Fruit fly (Drosophila melanogaster): ENCODE data around the gene CG45089.

The CG45089 gene

DNA sequence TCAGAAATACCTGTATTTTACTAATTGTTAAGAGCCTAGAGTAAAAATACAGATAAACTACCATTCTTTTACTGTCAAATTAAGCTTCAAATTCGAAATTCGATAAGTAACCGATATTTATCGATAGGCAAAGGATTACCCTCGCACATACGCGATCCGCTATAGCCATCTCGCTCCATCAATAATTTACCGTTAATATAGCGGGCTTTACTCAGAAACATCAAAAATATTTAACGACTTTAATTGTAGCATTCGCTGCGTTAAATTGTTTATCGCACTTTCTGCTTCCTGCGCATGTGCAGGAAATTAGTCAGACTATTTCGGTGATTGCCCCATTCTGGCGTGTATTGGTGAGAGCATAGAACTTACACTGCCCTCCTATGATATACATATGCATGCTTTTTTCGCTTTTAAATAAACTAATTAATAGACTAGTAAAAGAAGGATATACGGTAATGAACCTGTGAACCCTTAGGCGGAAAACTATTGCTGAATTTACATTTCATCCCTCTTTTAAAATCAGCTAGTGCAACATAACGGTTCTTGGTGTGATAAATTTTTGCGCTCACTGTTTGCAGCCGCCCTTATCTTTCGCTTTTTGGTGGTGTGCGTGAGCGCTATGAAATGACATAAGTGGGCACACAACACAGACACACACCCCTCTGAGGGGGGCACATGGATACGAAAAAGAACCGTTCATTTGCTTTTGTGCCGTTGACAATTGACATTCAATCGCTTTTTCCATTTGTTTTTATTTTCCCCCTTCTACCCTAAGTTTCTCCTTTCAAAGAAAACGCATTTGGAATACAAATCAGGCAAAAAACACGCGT lies 14.9 kb upstream of the CG45089 start, which contains the start of the genes dpr14 and spidey (continued):
- TF ChIP-seq caup (GFP tag; optimal IDR thresholded peaks at IDR 0.05; ENCODE audit: severe bottlenecking) = peak; percentile 92
- TF ChIP-seq CG7963 (GFP tag; IDR thresholded peaks at IDR 0.05; ENCODE audit: partially characterized antibody) = 0 out of 3 replicates have a peak, but pooled peaks have one; percentile 8
- TF ChIP-seq usp (GFP tag; optimal IDR thresholded peaks at IDR 0.05) = no peak
- TF ChIP-seq CG5953 (GFP tag; IDR thresholded peaks at IDR 0.05) = peak; percentile 72
- 0 out of 3 replicates have a peak, but pooled peaks have one; percentile 7 for TF ChIP-seq Opbp (GFP tag; IDR thresholded peaks at IDR 0.05; ENCODE audit: partially characterized antibody)
- peak; percentile 88 for TF ChIP-seq ranshi (GFP tag; IDR thresholded peaks at IDR 0.05)
- peak; percentile 50 for TF ChIP-seq CG3163 (GFP tag; optimal IDR thresholded peaks at IDR 0.05)
- TF ChIP-seq CG8478 (optimal IDR thresholded peaks at IDR 0.05) = peak; percentile 36
- TF ChIP-seq CG8944 (GFP tag; optimal IDR thresholded peaks at IDR 0.05) = peak; percentile 83
- peak; percentile 94 for TF ChIP-seq CG32532 (GFP tag; IDR thresholded peaks at IDR 0.05)
- TF ChIP-seq ind (GFP tag; optimal IDR thresholded peaks at IDR 0.05) = peak; percentile 90
- TF ChIP-seq Rfx (GFP tag; IDR thresholded peaks at IDR 0.05) = peak; percentile 94
- TF ChIP-seq CG31365 (tag; optimal IDR thresholded peaks at IDR 0.05) = peak; percentile 80
- peak; percentile 90 for TF ChIP-seq Dek (tag; optimal IDR thresholded peaks at IDR 0.05)
- TF ChIP-seq CG18476 (GFP tag; optimal IDR thresholded peaks at IDR 0.05) = peak; percentile 85
- peak; percentile 83 for TF ChIP-seq CG4854 (GFP tag; optimal IDR thresholded peaks at IDR 0.05)
- TF ChIP-seq dm (GFP tag; optimal IDR thresholded peaks at IDR 0.05) = peak; percentile 74
- TF ChIP-seq Chrac-16 (GFP tag; optimal IDR thresholded peaks at IDR 0.05) = peak; percentile 81
- peak; percentile 93 for TF ChIP-seq vvl (GFP tag; IDR thresholded peaks at IDR 0.05)
- peak; percentile 88 for TF ChIP-seq CG31441 (GFP tag; IDR thresholded peaks at IDR 0.05)
- TF ChIP-seq CG18262 (tag; optimal IDR thresholded peaks at IDR 0.05) = peak; percentile 90
- TF ChIP-seq sob (GFP tag; IDR thresholded peaks at IDR 0.05) = peak; percentile 92
- TF ChIP-seq CG15601 (tag; optimal IDR thresholded peaks at IDR 0.05) = peak; percentile 84
- TF ChIP-seq tgo (GFP tag; IDR thresholded peaks at IDR 0.05) = peak; percentile 93
- TF ChIP-seq B-H2 (GFP tag; optimal IDR thresholded peaks at IDR 0.05) = peak; percentile 90
- peak; percentile 67 for TF ChIP-seq Hey (tag; optimal IDR thresholded peaks at IDR 0.05)
- TF ChIP-seq CG8924 (tag; optimal IDR thresholded peaks at IDR 0.05) = peak; percentile 93
- TF ChIP-seq ewg (GFP tag; optimal IDR thresholded peaks at IDR 0.05) = peak; percentile 89
- TF ChIP-seq luna (GFP tag; optimal IDR thresholded peaks at IDR 0.05) = peak; percentile 56
- peak; percentile 90 for TF ChIP-seq Aef1 (GFP tag; IDR thresholded peaks at IDR 0.05)
- TF ChIP-seq CG17186 (GFP tag; optimal IDR thresholded peaks at IDR 0.05) = no peak
- TF ChIP-seq Usf (GFP tag; optimal IDR thresholded peaks at IDR 0.05) = peak; percentile 64
- TF ChIP-seq kni (GFP tag; optimal IDR thresholded peaks at IDR 0.05) = peak; percentile 86
- peak; percentile 78 for TF ChIP-seq ham (GFP tag; IDR thresholded peaks at IDR 0.05)
- peak; percentile 80 for TF ChIP-seq CG17612 (GFP tag; IDR thresholded peaks at IDR 0.05)
- TF ChIP-seq Xrp1 (GFP tag; IDR thresholded peaks at IDR 0.05) = peak; percentile 90
- peak; percentile 97 for TF ChIP-seq Ets65A (GFP tag)
- TF ChIP-seq CG17912 (GFP tag; optimal IDR thresholded peaks at IDR 0.05) = peak; percentile 49
- peak; percentile 82 for TF ChIP-seq Antp (GFP tag; optimal IDR thresholded peaks at IDR 0.05)
- TF ChIP-seq MESR4 (GFP tag; optimal IDR thresholded peaks at IDR 0.05) = peak; percentile 70
- peak; percentile 71 for TF ChIP-seq CG12744 (GFP tag; optimal IDR thresholded peaks at IDR 0.05)
- peak; percentile 81 for TF ChIP-seq CG4820 (GFP tag; optimal IDR thresholded peaks at IDR 0.05)
- TF ChIP-seq CG14014 (GFP tag; IDR thresholded peaks at IDR 0.05) = peak; percentile 93
- TF ChIP-seq CG3838 (GFP tag; optimal IDR thresholded peaks at IDR 0.05) = peak; percentile 62
- peak; percentile 78 for TF ChIP-seq Six4 (GFP tag; optimal IDR thresholded peaks at IDR 0.05)
- peak; percentile 94 for TF ChIP-seq CG15269 (tag; optimal IDR thresholded peaks at IDR 0.05)
- TF ChIP-seq pfk (GFP tag; optimal IDR thresholded peaks at IDR 0.05) = peak; percentile 12
- peak; percentile 46; the same call in 1 of the 2 replicates for TF ChIP-seq CG43689 (GFP tag; IDR thresholded peaks at IDR 0.05)
- peak; percentile 45 for TF ChIP-seq Sry-δ (GFP tag; optimal IDR thresholded peaks at IDR 0.05)
- TF ChIP-seq lab (GFP tag; optimal IDR thresholded peaks at IDR 0.05) = peak; percentile 96

All from whole organism, embryonic.